Fruit fly (Drosophila melanogaster): ENCODE results near the gene ninaC.

dm6 chr2L:7409602-7410001, 32.1 kb downstream of the ninaC start, which contains the start of gene CG5181:
- TF ChIP-seq EcR (GFP tag; optimal IDR thresholded peaks at IDR 0.05) (no peak), CG32121 (GFP tag; IDR thresholded peaks at IDR 0.05) (no peak), D1 (tag; optimal IDR thresholded peaks at IDR 0.05) (no peak), CG8301 (tag; optimal IDR thresholded peaks at IDR 0.05) (no peak)
